Fruit fly (Drosophila melanogaster) S2 (cell line): ENCODE data around the gene NfI.

ENCODE experiments used
- CG8478 ChIP-seq: fragments of >200 bp; optimal IDR thresholded peaks from 2 replicates; lab custom pipeline; 2018
- CTCF ChIP-seq, 2 experiments: fragments of >200 bp; optimal IDR thresholded peaks; 2 replicates each; lab custom pipeline; 2018

NfI gene

dm6 chr4:240850-241249, 35.3 kb downstream of the NfI start:
- TF ChIP-seq CTCF (optimal IDR thresholded peaks at IDR 0.05; lab: Kevin White, UChicago) (no peak), CG8478 (lab: Kevin White, UChicago) (no peak)

DNA sequence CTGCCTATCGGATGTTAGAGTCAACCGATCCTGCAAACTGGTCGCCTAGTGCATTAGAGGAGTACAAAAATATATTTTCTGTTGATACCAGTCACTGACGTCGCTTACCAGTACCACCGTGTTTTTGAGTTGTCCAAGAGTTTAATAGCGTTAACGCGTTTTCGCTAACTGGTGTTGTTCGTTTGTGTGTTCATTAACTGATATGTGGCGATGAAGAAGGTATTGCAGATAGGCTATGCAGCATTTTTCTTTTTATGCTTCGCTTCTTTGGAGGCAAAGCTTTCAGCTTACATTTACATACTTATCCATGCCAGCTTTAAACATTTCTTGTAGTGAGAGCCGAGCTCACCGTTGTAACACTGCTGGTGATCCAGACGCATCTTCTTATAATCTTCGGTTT, 37.8 kb downstream of the NfI start:
- TF ChIP-seq CG8478 (lab: Kevin White, UChicago) = no peak
- TF ChIP-seq CTCF (optimal IDR thresholded peaks at IDR 0.05; lab: Kevin White, UChicago) = no peak

dm6 chr4:231185-231584, 45.0 kb downstream of the NfI start:
- no peak for TF ChIP-seq CTCF (optimal IDR thresholded peaks at IDR 0.05; lab: Kevin White, UChicago)
- TF ChIP-seq CG8478 (lab: Kevin White, UChicago) = no peak

DNA sequence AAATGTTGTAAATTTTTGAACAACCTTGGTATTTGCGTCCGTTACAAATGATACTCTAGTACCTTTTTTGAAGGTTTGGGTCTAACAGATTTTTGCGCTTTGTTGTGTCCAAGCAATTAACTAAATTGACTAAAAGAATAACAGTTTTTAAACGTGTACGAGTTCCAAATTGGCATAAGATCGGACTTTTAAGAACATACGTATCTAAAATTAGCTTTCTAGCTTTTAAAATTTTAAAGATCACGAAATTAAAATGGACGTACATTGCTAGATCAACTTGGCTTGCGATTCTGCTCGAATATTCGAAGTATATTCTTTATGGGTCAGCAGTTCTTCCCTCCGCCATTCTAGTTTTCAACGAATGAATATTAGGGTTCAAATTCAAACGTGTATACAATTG, 45.7 kb downstream of the NfI start, which contains the start of gene CG1674:
TSS of gene CG1674 (plus strand) at position 301 of the 400 bp plus-strand sequence.
- TF ChIP-seq CTCF (optimal IDR thresholded peaks at IDR 0.05; lab: Kevin White, UChicago) (no peak), CG8478 (lab: Kevin White, UChicago) (no peak)

DNA sequence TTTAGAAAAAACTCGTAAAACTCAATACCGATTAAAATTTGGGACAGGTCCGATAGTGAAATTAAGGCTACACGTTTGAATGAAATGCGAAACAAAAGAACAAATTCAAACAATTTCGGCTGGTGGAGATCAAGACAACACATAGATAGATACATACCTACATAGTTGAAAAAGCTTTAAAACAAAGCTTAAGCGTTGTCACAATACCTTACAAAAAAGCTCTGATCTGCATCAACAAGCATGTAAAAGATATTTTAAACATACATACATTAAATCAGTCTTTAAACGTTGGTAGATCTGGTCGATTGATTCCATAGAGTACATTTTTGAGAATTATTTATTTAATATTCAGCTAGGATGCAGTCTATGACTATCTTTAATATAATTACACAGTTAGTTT, 48.5 kb downstream of the NfI start, which contains the start of the genes CG31999 and yellow-h:
TSS of gene CG31999 (minus strand) at position 101 of the 400 bp plus-strand sequence.
TSS of gene yellow-h (plus strand) at position 275 of the 400 bp plus-strand sequence.
- TF ChIP-seq CTCF (optimal IDR thresholded peaks at IDR 0.05; lab: Kevin White, UChicago) = no peak
- TF ChIP-seq CG8478 (lab: Kevin White, UChicago) = no peak

dm6 chr4:226751-227150, 49.4 kb downstream of the NfI start:
- TF ChIP-seq CG8478 (lab: Kevin White, UChicago) (no peak), CTCF (optimal IDR thresholded peaks at IDR 0.05; lab: Kevin White, UChicago) (no peak)

- no peak for TF ChIP-seq CG8478 (lab: Kevin White, UChicago)
- no peak for TF ChIP-seq CTCF (optimal IDR thresholded peaks at IDR 0.05; lab: Kevin White, UChicago)
Measured at dm6 chr4:225824-226223, 50.3 kb downstream of the NfI start.
